Worm (Caenorhabditis elegans) whole organism, young adult: Measurements from ENCODE around the gene tdpo-1.

Experiments
- B0261.1 ChIP-seq: sonication (generic microtip); optimal IDR thresholded peaks from 2 replicates; lab custom pipeline; 2016; ENCODE audit warnings: mild to moderate bottlenecking, missing genetic modification characterization, moderate library complexity, missing compliant biosample characterization
- B0336.3 ChIP-seq: fragments of 200-800 bp; sonication (Bioruptor generic); IDR thresholded peaks from 2 replicates; pipeline ENCODE4 v1.3.6; 2022; ENCODE audit warnings: missing genetic modification characterization, missing compliant biosample characterization
- C06A6.2 ChIP-seq: fragments of 200-800 bp; sonication (Bioruptor generic); conservative IDR thresholded peaks from 2 replicates; pipeline ENCODE4 v1.3.6; 2022; ENCODE audit warnings: missing genetic modification characterization, missing compliant biosample characterization
- C17E4.6 ChIP-seq: fragments of 200-800 bp; sonication (Bioruptor generic); IDR thresholded peaks from 2 replicates; pipeline ENCODE4 v1.3.6; 2022; ENCODE audit warnings: missing genetic modification reagents, missing genetic modification characterization, missing compliant biosample characterization
- F22D6.2 ChIP-seq: sonication (generic microtip); optimal IDR thresholded peaks from 2 replicates; lab custom pipeline; 2016; ENCODE audit warnings: mild to moderate bottlenecking, missing genetic modification characterization, missing compliant biosample characterization
- F33H1.4 ChIP-seq: fragments of 200-800 bp; sonication (Bioruptor generic); IDR thresholded peaks from 2 replicates; pipeline ENCODE4 v1.3.6; 2022; ENCODE audit warnings: missing genetic modification reagents, missing genetic modification characterization, missing compliant biosample characterization
- F39B2.1 ChIP-seq: fragments of 200-800 bp; sonication (Bioruptor generic); IDR thresholded peaks from 2 replicates; pipeline ENCODE4 v1.3.6; 2022; ENCODE audit warnings: missing genetic modification reagents, missing genetic modification characterization, missing compliant biosample characterization
- F52B5.7 ChIP-seq: sonication (generic microtip); optimal IDR thresholded peaks from 2 replicates; lab custom pipeline; 2016; ENCODE audit warnings: mild to moderate bottlenecking, missing genetic modification characterization, missing compliant biosample characterization
- F57A8.1 ChIP-seq: fragments of 200-800 bp; sonication (Bioruptor generic); optimal IDR thresholded peaks from 2 replicates; lab custom pipeline; 2018; ENCODE audit warnings: mild to moderate bottlenecking, missing genetic modification characterization, moderate library complexity, missing compliant biosample characterization
- T26A5.8 ChIP-seq: sonication (generic microtip); optimal IDR thresholded peaks from 2 replicates; lab custom pipeline; 2016; ENCODE audit warnings: missing genetic modification characterization, missing compliant biosample characterization
- Y53G8AR.9 ChIP-seq: fragments of 200-800 bp; sonication (Bioruptor generic); conservative IDR thresholded peaks from 2 replicates; pipeline ENCODE4 v1.3.6; 2022; ENCODE audit warnings: missing genetic modification reagents, missing genetic modification characterization, missing compliant biosample characterization
- Y95B8A.8 ChIP-seq: fragments of 200-800 bp; sonication (Bioruptor generic); IDR thresholded peaks from 2 replicates; pipeline ENCODE4 v1.3.6; 2022; ENCODE audit warnings: missing genetic modification reagents, missing genetic modification characterization, missing compliant biosample characterization
- akir-1 ChIP-seq: fragments of 200-800 bp; sonication (Bioruptor generic); optimal IDR thresholded peaks from 2 replicates; lab custom pipeline; 2018; ENCODE audit warnings: mild to moderate bottlenecking, missing genetic modification characterization, moderate library complexity, missing compliant biosample characterization
- ccch-3 ChIP-seq: fragments of 200-800 bp; sonication (Bioruptor generic); optimal IDR thresholded peaks from 2 replicates; lab custom pipeline; 2018; ENCODE audit warnings: mild to moderate bottlenecking, missing genetic modification characterization, missing compliant biosample characterization
- cebp-1 ChIP-seq, 2 experiments: fragments of 200-800 bp in 1 of 2; sonication (Bioruptor generic) in 1 of 2; sonication (generic microtip) in 1 of 2; IDR thresholded peaks in 1 of 2; optimal IDR thresholded peaks in 1 of 2; 2 replicates each; pipeline versions ENCODE4 v1.3.6 to Lab custom; 2017 to 2022; ENCODE audit warnings: missing compliant biosample characterization in 2 of 2, missing genetic modification characterization in 2 of 2, mild to moderate bottlenecking in 1 of 2, missing genetic modification reagents in 1 of 2, moderate library complexity in 1 of 2
- ceh-40 ChIP-seq: fragments of 200-800 bp; sonication (Bioruptor generic); IDR thresholded peaks from 2 replicates; pipeline ENCODE4 v1.3.6; 2022; ENCODE audit warnings: missing genetic modification characterization, missing compliant biosample characterization
- chd-7 ChIP-seq: sonication (generic microtip); optimal IDR thresholded peaks from 2 replicates; lab custom pipeline; 2016; ENCODE audit warnings: mild to moderate bottlenecking, missing genetic modification characterization, moderate library complexity, missing compliant biosample characterization
- dpff-1 ChIP-seq: sonication (generic microtip); optimal IDR thresholded peaks from 2 replicates; lab custom pipeline; 2017; ENCODE audit warnings: mild to moderate bottlenecking, missing genetic modification characterization, missing compliant biosample characterization
- efl-1 ChIP-seq: fragments of 150-350 bp; optimal IDR thresholded peaks from 2 replicates; lab custom pipeline; 2014; ENCODE audit warnings: missing biosample characterization, missing genetic modification reagents, missing genetic modification characterization
- egrh-3 ChIP-seq: fragments of 200-800 bp; sonication (Bioruptor generic); IDR thresholded peaks from 2 replicates; pipeline ENCODE4 v1.3.6; 2022; ENCODE audit warnings: missing genetic modification reagents, missing genetic modification characterization, missing compliant biosample characterization
- ets-4 ChIP-seq: fragments of 200-800 bp; sonication (Bioruptor generic); optimal IDR thresholded peaks from 2 replicates; lab custom pipeline; 2018; ENCODE audit warnings: mild to moderate bottlenecking, missing genetic modification characterization, missing compliant biosample characterization
- him-1 ChIP-seq: sonication (generic microtip); optimal IDR thresholded peaks from 2 replicates; lab custom pipeline; 2016; ENCODE audit warnings: missing genotype, missing genetic modification reagents, missing genetic modification characterization, missing compliant biosample characterization
- hlh-12 ChIP-seq: sonication (generic microtip); optimal IDR thresholded peaks from 2 replicates; lab custom pipeline; 2016; ENCODE audit warnings: missing genetic modification characterization, missing compliant biosample characterization
- hmg-1.2 ChIP-seq: fragments of 200-800 bp; sonication (Bioruptor generic); IDR thresholded peaks from 2 replicates; pipeline ENCODE4 v1.3.6; 2022; ENCODE audit warnings: missing genetic modification reagents, missing genetic modification characterization, missing compliant biosample characterization
- hmg-20 ChIP-seq: fragments of 200-800 bp; sonication (Bioruptor generic); IDR thresholded peaks from 2 replicates; pipeline ENCODE4 v1.3.6; 2022; ENCODE audit warnings: missing genetic modification reagents, missing genetic modification characterization, missing compliant biosample characterization
- hsf-1 ChIP-seq: fragments of 200-800 bp; sonication (Bioruptor generic); IDR thresholded peaks from 2 replicates; pipeline ENCODE4 v1.3.6; 2022; ENCODE audit warnings: missing genetic modification reagents, missing genetic modification characterization, missing compliant biosample characterization
- lag-1 ChIP-seq: fragments of 200-800 bp; sonication (Bioruptor generic); IDR thresholded peaks from 2 replicates; pipeline ENCODE4 v1.3.6; 2022; ENCODE audit warnings: missing genetic modification reagents, missing genetic modification characterization, missing compliant biosample characterization
- lin-35 ChIP-seq, 3 experiments: fragments of 150-350 bp in 2 of 3; sonication (generic microtip) in 1 of 3; optimal IDR thresholded peaks; 2 replicates each; lab custom pipeline; 2014 to 2018; ENCODE audit warnings: missing biosample characterization in 3 of 3, missing genetic modification characterization in 3 of 3, missing genetic modification reagents in 3 of 3
- lsl-1 ChIP-seq: fragments of 200-800 bp; sonication (Bioruptor generic); optimal IDR thresholded peaks from 2 replicates; lab custom pipeline; 2018; ENCODE audit warnings: mild to moderate bottlenecking, missing genetic modification characterization, moderate library complexity, missing compliant biosample characterization
- madf-8 ChIP-seq: fragments of 200-800 bp; sonication (Bioruptor generic); conservative IDR thresholded peaks from 2 replicates; pipeline ENCODE4 v1.3.6; 2022; ENCODE audit warnings: missing genetic modification reagents, missing genetic modification characterization, missing compliant biosample characterization
- mel-28 ChIP-seq: sonication (generic microtip); optimal IDR thresholded peaks from 2 replicates; lab custom pipeline; 2016; ENCODE audit warnings: borderline replicate concordance, mild to moderate bottlenecking, missing genetic modification characterization, missing compliant biosample characterization
- nfyb-1 ChIP-seq: fragments of 200-800 bp; sonication (Bioruptor generic); IDR thresholded peaks from 2 replicates; pipeline ENCODE4 v1.3.6; 2022; ENCODE audit warnings: missing genetic modification reagents, missing genetic modification characterization, missing compliant biosample characterization
- pbrm-1 ChIP-seq: fragments of 200-800 bp; sonication (Bioruptor generic); IDR thresholded peaks from 2 replicates; pipeline ENCODE4 v1.3.6; 2022; ENCODE audit warnings: missing genetic modification reagents, missing genetic modification characterization, missing compliant biosample characterization
- snpc-1.3 ChIP-seq: sonication (generic microtip); optimal IDR thresholded peaks from 2 replicates; lab custom pipeline; 2017; ENCODE audit warnings: missing genetic modification characterization, mild to moderate bottlenecking, missing compliant biosample characterization, antibody characterized with exemption, moderate library complexity, missing genotype, missing genetic modification reagents; ENCODE audit not compliant: insufficient read depth
- snpc-3.4 ChIP-seq: sonication (generic microtip); optimal IDR thresholded peaks from 2 replicates; lab custom pipeline; 2017; ENCODE audit warnings: missing genetic modification characterization, mild to moderate bottlenecking, missing compliant biosample characterization, antibody characterized with exemption, moderate library complexity, missing genotype, missing genetic modification reagents
- somi-1 ChIP-seq: fragments of 200-800 bp; sonication (Bioruptor generic); optimal IDR thresholded peaks from 2 replicates; lab custom pipeline; 2018; ENCODE audit warnings: mild to moderate bottlenecking, missing genetic modification characterization, missing compliant biosample characterization
- ztf-22 ChIP-seq: fragments of 200-800 bp; sonication (Bioruptor generic); optimal IDR thresholded peaks from 2 replicates; lab custom pipeline; 2018; ENCODE audit warnings: mild to moderate bottlenecking, missing genetic modification characterization, moderate library complexity, missing compliant biosample characterization
- ztf-28 ChIP-seq: fragments of 200-800 bp; sonication (Bioruptor generic); IDR thresholded peaks from 2 replicates; pipeline ENCODE4 v1.3.6; 2022; ENCODE audit warnings: missing genetic modification reagents, missing genetic modification characterization, missing compliant biosample characterization

Gene tdpo-1

ce11 chrIV:1959554-1959953 is at the start of gene tdpo-1:
tdpo-1 (plus strand) TSS chrIV:1959854.
- no peak for TF ChIP-seq B0261.1
- no peak for TF ChIP-seq egrh-3 (GFP tag; lab: Robert Waterston, UW)
- no peak for TF ChIP-seq ztf-22 (GFP tag; lab: Kevin White, UChicago)
- no peak for TF ChIP-seq C06A6.2 (GFP tag; lab: Robert Waterston, UW)
- TF ChIP-seq hmg-1.2 (GFP tag; lab: Robert Waterston, UW): no peak
- TF ChIP-seq F39B2.1 (GFP tag; lab: Robert Waterston, UW): no peak

ce11 chrIV:1911273-1911672 is 48.4 kb upstream of the tdpo-1 start:
- TF ChIP-seq C17E4.6 (GFP tag; lab: Robert Waterston, UW) (no peak), akir-1 (GFP tag; lab: Kevin White, UChicago) (no peak), hmg-1.2 (GFP tag; lab: Robert Waterston, UW) (no peak), somi-1 (GFP tag; lab: Kevin White, UChicago) (no peak), snpc-3.4 (tag; lab: Kevin White, UChicago) (no peak), B0336.3 (GFP tag; lab: Robert Waterston, UW) (no peak), hmg-20 (GFP tag; lab: Robert Waterston, UW) (no peak), Y95B8A.8 (no peak), C06A6.2 (GFP tag; lab: Robert Waterston, UW) (no peak), dpff-1 (tag; lab: Kevin White, UChicago) (no peak), nfyb-1 (no peak), lag-1 (GFP tag; lab: Robert Waterston, UW) (no peak), T26A5.8 (tag; lab: Kevin White, UChicago) (no peak), madf-8 (no peak), hlh-12 (tag; lab: Kevin White, UChicago) (no peak), F33H1.4 (no peak), ets-4 (GFP tag; lab: Kevin White, UChicago) (no peak)

ce11 chrIV:1914900-1915299 is 44.8 kb upstream of the tdpo-1 start:
- TF ChIP-seq lsl-1 (GFP tag; lab: Kevin White, UChicago): no peak
- TF ChIP-seq pbrm-1: no peak
- no peak for TF ChIP-seq F57A8.1 (GFP tag; lab: Kevin White, UChicago)
- TF ChIP-seq Y53G8AR.9 (GFP tag; lab: Robert Waterston, UW): no peak
- TF ChIP-seq F52B5.7 (tag; lab: Kevin White, UChicago): no peak
- no peak for TF ChIP-seq ccch-3
- TF ChIP-seq ztf-28 (GFP tag; lab: Robert Waterston, UW): no peak
- no peak for TF ChIP-seq cebp-1 (GFP tag; IDR thresholded peaks at IDR 0.05; lab: Robert Waterston, UW)
- no peak for TF ChIP-seq cebp-1 (tag; optimal IDR thresholded peaks at IDR 0.05; lab: Kevin White, UChicago)
- no peak for TF ChIP-seq snpc-1.3
- TF ChIP-seq lag-1 (GFP tag; lab: Robert Waterston, UW): no peak
- TF ChIP-seq hsf-1 (GFP tag; lab: Robert Waterston, UW): no peak
- TF ChIP-seq chd-7 (tag; lab: Kevin White, UChicago): no peak
- TF ChIP-seq F22D6.2 (tag; lab: Kevin White, UChicago): no peak
- TF ChIP-seq lin-35 (GFP tag; optimal IDR thresholded peaks at IDR 0.05; lab: Kevin White, UChicago): no peak
- TF ChIP-seq him-1: no peak
- no peak for TF ChIP-seq ceh-40 (GFP tag; lab: Robert Waterston, UW)
- no peak for TF ChIP-seq mel-28
- no peak for TF ChIP-seq efl-1
- TF ChIP-seq hlh-12 (tag; lab: Kevin White, UChicago): no peak
